Fruit fly (Drosophila melanogaster) whole organism, wandering third instar larva: ENCODE data around the gene CG31457.

ENCODE experiments used
- Abd-B ChIP-seq: fragments of >200 bp; optimal IDR thresholded peaks from 2 replicates; lab custom pipeline; 2017; ENCODE audit warnings: missing biosample characterization, missing genetic modification characterization
- CG32264 ChIP-seq: fragments of 200-800 bp; sonication (Bioruptor generic); optimal IDR thresholded peaks from 2 replicates; lab custom pipeline; 2016; ENCODE audit warnings: missing biosample characterization, missing genetic modification characterization
- CG9705 ChIP-seq: fragments of 200-800 bp; sonication (Bioruptor generic); optimal IDR thresholded peaks from 2 replicates; lab custom pipeline; 2018; ENCODE audit warnings: missing biosample characterization, mild to moderate bottlenecking, missing genetic modification characterization
- CrebA ChIP-seq: fragments of 200-800 bp; sonication (Bioruptor generic); optimal IDR thresholded peaks from 2 replicates; lab custom pipeline; 2016; ENCODE audit warnings: missing biosample characterization, mild to moderate bottlenecking, missing genetic modification characterization, borderline replicate concordance
- Dif ChIP-seq: fragments of 200-275, 200-300 bp; sonication (Bioruptor generic); optimal IDR thresholded peaks from 2 replicates; lab custom pipeline; 2018; ENCODE audit warnings: missing biosample characterization, missing genetic modification characterization; ENCODE audit not compliant: partially characterized antibody
- GATAd ChIP-seq: sonication (Bioruptor generic); optimal IDR thresholded peaks from 2 replicates; lab custom pipeline; 2016; ENCODE audit warnings: missing biosample characterization, missing genetic modification characterization
- HLH106 ChIP-seq: fragments of 200-800 bp; optimal IDR thresholded peaks from 3 replicates; lab custom pipeline; 2019; ENCODE audit warnings: missing biosample characterization, mild to moderate bottlenecking, missing genetic modification characterization, moderate library complexity
- Hr78 ChIP-seq: fragments of >200 bp; optimal IDR thresholded peaks from 2 replicates; lab custom pipeline; 2017; ENCODE audit warnings: missing biosample characterization, missing genetic modification characterization
- Hr83 ChIP-seq: fragments of 200-300 bp; sonication (Bioruptor generic); optimal IDR thresholded peaks from 2 replicates; lab custom pipeline; 2016; ENCODE audit warnings: missing biosample characterization, mild to moderate bottlenecking, missing genetic modification characterization, moderate library complexity; ENCODE audit not compliant: poor library complexity, severe bottlenecking
- Jra ChIP-seq: sonication (Bioruptor generic); optimal IDR thresholded peaks from 2 replicates; lab custom pipeline; 2016; ENCODE audit warnings: missing biosample characterization, missing genetic modification characterization
- Mio ChIP-seq: sonication (Bioruptor generic); optimal IDR thresholded peaks from 2 replicates; lab custom pipeline; 2016; ENCODE audit warnings: missing biosample characterization, missing genetic modification characterization
- Myc ChIP-seq: fragments of >200 bp; optimal IDR thresholded peaks from 2 replicates; lab custom pipeline; 2017
- N ChIP-seq: fragments of >200 bp; optimal IDR thresholded peaks from 2 replicates; lab custom pipeline; 2018; ENCODE audit warnings: missing biosample characterization, missing external identifiers, missing genetic modification characterization
- OdsH ChIP-seq: fragments of 200-800 bp; sonication (Bioruptor generic); optimal IDR thresholded peaks from 2 replicates; lab custom pipeline; 2016; ENCODE audit warnings: missing biosample characterization, mild to moderate bottlenecking, missing genetic modification characterization
- Rel ChIP-seq, 2 experiments: fragments of 200-800 bp; sonication (Bioruptor generic) in 1 of 2; optimal IDR thresholded peaks; 2 replicates in 1 of 2; 3 replicates in 1 of 2; lab custom pipeline; 2016 to 2019; ENCODE audit warnings: mild to moderate bottlenecking in 2 of 2, missing biosample characterization in 2 of 2, missing genetic modification characterization in 2 of 2, moderate library complexity in 1 of 2
- Sp1 ChIP-seq: fragments of 200-800 bp; sonication (Bioruptor generic); optimal IDR thresholded peaks from 3 replicates; lab custom pipeline; 2019; ENCODE audit warnings: missing biosample characterization, mild to moderate bottlenecking, missing genetic modification characterization, moderate library complexity
- Vsx2 ChIP-seq: fragments of 200-300, 225-300 bp; sonication (Bioruptor generic); optimal IDR thresholded peaks from 2 replicates; lab custom pipeline; 2018; ENCODE audit warnings: missing biosample characterization, missing genetic modification characterization; ENCODE audit not compliant: partially characterized antibody
- br ChIP-seq: fragments of 200-800 bp; sonication (Bioruptor generic); optimal IDR thresholded peaks from 2 replicates; lab custom pipeline; 2016; ENCODE audit warnings: missing biosample characterization, missing genetic modification characterization
- brk ChIP-seq: fragments of 200-800 bp; sonication (Bioruptor generic); optimal IDR thresholded peaks from 2 replicates; lab custom pipeline; 2016; ENCODE audit warnings: missing biosample characterization, mild to moderate bottlenecking, missing genetic modification characterization
- dl ChIP-seq, 2 experiments: fragments of 175-275, 200-275 bp in 1 of 2; fragments of 200-275 bp in 1 of 2; sonication (Bioruptor generic); optimal IDR thresholded peaks; lab custom pipeline; 2018; ENCODE audit warnings: mild to moderate bottlenecking in 2 of 2, missing biosample characterization in 2 of 2, missing genetic modification characterization in 2 of 2, moderate library complexity in 2 of 2; ENCODE audit not compliant: partially characterized antibody in 2 of 2, insufficient read depth in 1 of 2
- dmrt93B ChIP-seq: fragments of 200-800 bp; sonication (Bioruptor generic); optimal IDR thresholded peaks from 2 replicates; lab custom pipeline; 2018; ENCODE audit warnings: missing biosample characterization, mild to moderate bottlenecking, missing genetic modification characterization
- dsf ChIP-seq: sonication (Bioruptor generic); optimal IDR thresholded peaks from 2 replicates; lab custom pipeline; 2016; ENCODE audit warnings: missing biosample characterization, missing genetic modification characterization, borderline replicate concordance
- ey ChIP-seq: fragments of 200-800 bp; sonication (Bioruptor generic); optimal IDR thresholded peaks from 2 replicates; lab custom pipeline; 2016; ENCODE audit warnings: missing biosample characterization, missing genetic modification characterization
- foxo ChIP-seq, 2 experiments: fragments of 200-800 bp; sonication (Bioruptor generic); optimal IDR thresholded peaks; 2 replicates in 1 of 2; 3 replicates in 1 of 2; lab custom pipeline; 2016 to 2017; ENCODE audit warnings: missing biosample characterization in 2 of 2, missing genetic modification characterization in 2 of 2
- fru ChIP-seq: fragments of 200-800 bp; sonication (Bioruptor generic); optimal IDR thresholded peaks from 3 replicates; lab custom pipeline; 2016; ENCODE audit warnings: missing biosample characterization, mild to moderate bottlenecking, missing genetic modification characterization
- h ChIP-seq: fragments of 200-800 bp; sonication (Bioruptor generic); optimal IDR thresholded peaks from 3 replicates; lab custom pipeline; 2016; ENCODE audit warnings: missing biosample characterization, mild to moderate bottlenecking, missing genetic modification characterization
- jim ChIP-seq: fragments of 175-275, 200-325 bp; sonication (Bioruptor generic); optimal IDR thresholded peaks from 2 replicates; lab custom pipeline; 2016; ENCODE audit warnings: missing biosample characterization, mild to moderate bottlenecking, missing genetic modification characterization
- lola ChIP-seq: fragments of >200 bp; optimal IDR thresholded peaks from 2 replicates; lab custom pipeline; 2017; ENCODE audit warnings: missing biosample characterization, missing genetic modification characterization
- pan ChIP-seq: fragments of >200 bp; optimal IDR thresholded peaks from 2 replicates; lab custom pipeline; 2017
- psq ChIP-seq: fragments of 200-800 bp; sonication (Bioruptor generic); optimal IDR thresholded peaks from 3 replicates; lab custom pipeline; 2017; ENCODE audit warnings: missing biosample characterization, mild to moderate bottlenecking, missing genetic modification characterization, moderate library complexity
- sage ChIP-seq: fragments of 200-800 bp; sonication (Bioruptor generic); optimal IDR thresholded peaks from 2 replicates; lab custom pipeline; 2016; ENCODE audit warnings: missing biosample characterization, mild to moderate bottlenecking, missing genetic modification characterization
- sv ChIP-seq: fragments of 200-800 bp; sonication (Bioruptor generic); optimal IDR thresholded peaks from 3 replicates; lab custom pipeline; 2016; ENCODE audit warnings: missing biosample characterization, missing genetic modification characterization
- tai ChIP-seq: sonication (Bioruptor generic); optimal IDR thresholded peaks from 2 replicates; lab custom pipeline; 2016; ENCODE audit warnings: missing biosample characterization, missing genetic modification characterization
- usp ChIP-seq: fragments of >200 bp; optimal IDR thresholded peaks from 2 replicates; lab custom pipeline; 2017; ENCODE audit warnings: missing biosample characterization, missing genetic modification characterization
- woc ChIP-seq: sonication (Bioruptor generic); optimal IDR thresholded peaks from 2 replicates; lab custom pipeline; 2016; ENCODE audit warnings: missing biosample characterization, mild to moderate bottlenecking, missing genetic modification characterization

Gene CG31457

DNA sequence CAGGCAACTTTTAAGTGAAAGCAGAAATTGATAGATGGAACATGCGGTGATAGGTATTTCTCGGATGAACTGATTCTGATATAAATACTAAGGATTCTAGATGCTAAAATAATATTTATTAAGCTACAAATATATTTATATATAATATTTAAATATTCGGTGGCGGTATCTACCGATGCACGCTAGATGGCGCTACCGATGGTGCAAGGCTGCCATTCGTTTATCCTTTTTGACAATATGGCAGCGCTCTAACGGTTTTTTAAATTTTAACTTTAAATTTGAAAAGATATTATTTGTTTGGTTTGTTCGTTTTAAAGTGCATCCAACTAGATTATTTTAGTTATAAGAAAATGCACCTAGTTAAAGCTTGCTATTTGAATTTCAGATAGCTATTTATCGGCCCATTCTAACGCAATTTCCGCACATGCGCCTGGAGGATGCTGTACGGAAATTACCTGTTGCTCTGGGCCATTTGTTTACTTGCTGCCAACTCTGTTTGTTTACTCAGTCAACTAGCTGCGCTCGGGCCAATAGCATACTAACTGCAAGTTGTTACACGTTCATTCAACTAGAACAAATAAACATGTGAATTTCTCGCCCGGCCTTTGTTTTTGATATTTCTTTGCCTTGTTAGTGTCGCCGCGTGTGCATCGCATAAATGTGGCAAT, 31.6 kb upstream of the CG31457 start, which contains the start of gene VhaAC39-2:
Gene VhaAC39-2, minus strand, starts transcription at position 28 of the 668 bp plus-strand sequence.
- TF ChIP-seq foxo (GFP tag; optimal IDR thresholded peaks at IDR 0.05; lab: Kevin White, UChicago) (peak in 1 of 2 experiments; percentile 10), fru (GFP tag; lab: Kevin White, UChicago) (no peak)

DNA sequence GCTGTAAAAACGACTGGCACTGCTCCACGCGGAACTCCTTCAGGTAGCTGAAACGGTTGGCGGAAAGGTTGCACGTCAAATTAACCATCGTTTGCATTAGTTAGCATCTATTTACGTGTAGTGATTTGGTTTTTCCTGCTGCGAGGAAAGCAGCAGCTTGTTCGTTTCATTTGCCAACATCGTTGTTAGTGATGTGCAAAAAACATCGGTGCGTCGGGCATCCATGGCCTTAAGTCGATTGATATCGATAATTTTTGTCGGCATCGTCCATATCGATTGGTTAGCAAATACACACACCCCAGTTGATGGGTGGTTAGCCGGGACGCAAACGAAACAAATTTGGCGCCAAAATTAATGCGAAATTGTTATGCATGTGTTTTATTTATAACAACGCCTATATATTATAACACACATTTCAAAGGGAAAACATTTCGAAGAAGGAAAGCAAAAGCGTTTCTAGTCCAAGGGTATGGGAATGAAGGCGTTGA, 29.9 kb upstream of the CG31457 start, which contains the start of gene unk:
Gene unk, minus strand, starts transcription at position 199 of the 488 bp plus-strand sequence.
- no peak for TF ChIP-seq Rel (GFP tag; optimal IDR thresholded peaks at IDR 0.05; lab: Kevin White, UChicago)
- no peak for TF ChIP-seq Rel (tag; optimal IDR thresholded peaks at IDR 0.05; lab: Kevin White, UChicago)
- no peak for TF ChIP-seq Hr78 (GFP tag; lab: Kevin White, UChicago)
- peak; percentile 9 for TF ChIP-seq Myc (lab: Kevin White, UChicago)
- TF ChIP-seq Abd-B (GFP tag; lab: Kevin White, UChicago): no peak
- peak; percentile 33 for TF ChIP-seq h
- no peak for TF ChIP-seq tai (GFP tag; lab: Kevin White, UChicago)
- TF ChIP-seq brk: no peak
- TF ChIP-seq sage (GFP tag; lab: Kevin White, UChicago): no peak
- TF ChIP-seq Hr83 (GFP tag; lab: Kevin White, UChicago): peak; percentile 37
- TF ChIP-seq woc (GFP tag; lab: Kevin White, UChicago): no peak
- peak; percentile 6 for TF ChIP-seq HLH106 (tag; lab: Kevin White, UChicago)
- no peak for TF ChIP-seq dsf (GFP tag; lab: Kevin White, UChicago)
- no peak for TF ChIP-seq dmrt93B (GFP tag; lab: Kevin White, UChicago)
- no peak for TF ChIP-seq CG32264
- TF ChIP-seq CG9705 (GFP tag; lab: Kevin White, UChicago): no peak
- TF ChIP-seq N (GFP tag; lab: Kevin White, UChicago): no peak
- no peak for TF ChIP-seq usp (GFP tag; lab: Kevin White, UChicago)
- TF ChIP-seq br (GFP tag; lab: Kevin White, UChicago): no peak
- no peak for TF ChIP-seq GATAd (GFP tag; lab: Kevin White, UChicago)

- TF ChIP-seq jim (GFP tag; lab: Kevin White, UChicago) (no peak), Myc (lab: Kevin White, UChicago) (no peak), Vsx2 (no peak), ey (no peak), br (GFP tag; lab: Kevin White, UChicago) (no peak), Mio (no peak), brk (no peak), dsf (GFP tag; lab: Kevin White, UChicago) (no peak), woc (GFP tag; lab: Kevin White, UChicago) (no peak), OdsH (peak; percentile 3), psq (peak; percentile 99), CG9705 (GFP tag; lab: Kevin White, UChicago) (no peak), h (peak; percentile 22), Dif (GFP tag; lab: Kevin White, UChicago) (peak; percentile 8), N (GFP tag; lab: Kevin White, UChicago) (peak; percentile 72), HLH106 (tag; lab: Kevin White, UChicago) (peak; percentile 12), pan (lab: Kevin White, UChicago) (no peak), Hr83 (GFP tag; lab: Kevin White, UChicago) (no peak), Sp1 (GFP tag; lab: Kevin White, UChicago) (peak; percentile 31), tai (GFP tag; lab: Kevin White, UChicago) (no peak), lola (GFP tag; lab: Kevin White, UChicago) (no peak), Rel (GFP tag; optimal IDR thresholded peaks at IDR 0.05; lab: Kevin White, UChicago) (peak; percentile 72), Rel (tag; optimal IDR thresholded peaks at IDR 0.05; lab: Kevin White, UChicago) (peak; percentile 69), CrebA (GFP tag; lab: Kevin White, UChicago) (no peak), Abd-B (GFP tag; lab: Kevin White, UChicago) (peak; percentile 35), dl (GFP tag; optimal IDR thresholded peaks at IDR 0.05; lab: Kevin White, UChicago; ENCODE audit: insufficient read depth in 1 of 2, partially characterized antibody in 2 of 2) (peak in 1 of 2 experiments; percentile 21), Jra (GFP tag; lab: Kevin White, UChicago) (peak; percentile 8), sv (no peak), foxo (GFP tag; optimal IDR thresholded peaks at IDR 0.05; lab: Kevin White, UChicago) (no peak), CG32264 (no peak), fru (GFP tag; lab: Kevin White, UChicago) (no peak)
Measured at dm6 chr3R:23156865-23157515, 29.2 kb upstream of the CG31457 start.
